Worm (Caenorhabditis elegans): Measurements from ENCODE around the gene nas-10.

- TF ChIP-seq med-1 (GFP tag; optimal IDR thresholded peaks at IDR 0.05; ENCODE audit: insufficient read depth): no peak
- TF ChIP-seq flt-1 (GFP tag; IDR thresholded peaks at IDR 0.05): no peak
- TF ChIP-seq ztf-23 (GFP tag; IDR thresholded peaks at IDR 0.05): no peak
- TF ChIP-seq T22C8.4 (GFP tag; IDR thresholded peaks at IDR 0.05): no peak
Measured at ce11 chrX:11010565-11010964, 47.3 kb upstream of the nas-10 start, which contains the start of gene F58A3.4.

Measured in whole organism, midembryonic.